Worm (Caenorhabditis elegans) whole organism, L4 larva: Measurements from ENCODE around the gene C04E6.8.

Source experiments
- D1046.2 ChIP-seq: fragments of 200-800 bp; sonication (Bioruptor generic); IDR thresholded peaks from 2 replicates; pipeline ENCODE4 v1.3.6; 2022; ENCODE audit warnings: missing genetic modification characterization, missing compliant biosample characterization
- F37D6.2 ChIP-seq: sonication (generic microtip); optimal IDR thresholded peaks from 2 replicates; lab custom pipeline; 2016; ENCODE audit warnings: mild to moderate bottlenecking, missing genetic modification characterization, missing compliant biosample characterization
- F49E8.2 ChIP-seq: sonication (generic microtip); optimal IDR thresholded peaks from 2 replicates; lab custom pipeline; 2016; ENCODE audit warnings: missing compliant biosample characterization, mild to moderate bottlenecking, missing genetic modification characterization, borderline replicate concordance
- R02D3.7 ChIP-seq: fragments of 150-350 bp; sonication (generic microtip); optimal IDR thresholded peaks from 3 replicates; lab custom pipeline; 2014; ENCODE audit warnings: missing biosample characterization, missing genetic modification characterization
- T20F7.1 ChIP-seq: fragments of 200-800 bp; sonication (Bioruptor generic); optimal IDR thresholded peaks from 2 replicates; lab custom pipeline; 2018; ENCODE audit warnings: mild to moderate bottlenecking, missing genetic modification characterization, missing compliant biosample characterization
- Y105C5A.15 ChIP-seq: fragments of 200-800 bp; sonication (Bioruptor generic); IDR thresholded peaks from 2 replicates; pipeline ENCODE4 v1.3.6; 2022; ENCODE audit warnings: missing genetic modification characterization, missing compliant biosample characterization
- ZK546.5 ChIP-seq, 2 experiments: sonication (generic microtip); optimal IDR thresholded peaks; 2 replicates each; lab custom pipeline; 2017; ENCODE audit warnings: missing biosample characterization in 2 of 2, missing genetic modification characterization in 2 of 2
- aha-1 ChIP-seq: fragments of 150-350 bp; peaks from one replicate; lab custom pipeline; 2014; ENCODE audit warnings: missing biosample characterization, missing genetic modification characterization
- aly-2 ChIP-seq: sonication (generic microtip); optimal IDR thresholded peaks from 2 replicates; lab custom pipeline; 2018; ENCODE audit warnings: missing biosample characterization, missing genetic modification characterization
- arid-1 ChIP-seq: fragments of 200-800 bp; sonication (Bioruptor generic); conservative IDR thresholded peaks from 2 replicates; pipeline ENCODE4 v1.3.6; 2022; ENCODE audit warnings: missing genetic modification reagents, missing genetic modification characterization, missing compliant biosample characterization
- ceh-32 ChIP-seq: sonication (generic microtip); optimal IDR thresholded peaks from 2 replicates; lab custom pipeline; 2016; ENCODE audit warnings: mild to moderate bottlenecking, missing genetic modification characterization, missing compliant biosample characterization; ENCODE audit not compliant: poor library complexity
- ceh-62 ChIP-seq: sonication (generic microtip); optimal IDR thresholded peaks from 2 replicates; lab custom pipeline; 2017; ENCODE audit warnings: missing biosample characterization, missing genetic modification characterization
- ceh-82 ChIP-seq: sonication (generic microtip); optimal IDR thresholded peaks from 2 replicates; lab custom pipeline; 2017; ENCODE audit warnings: missing biosample characterization, missing genetic modification characterization
- cey-2 ChIP-seq: sonication (generic microtip); optimal IDR thresholded peaks from 3 replicates; lab custom pipeline; 2017; ENCODE audit warnings: missing genetic modification characterization, mild to moderate bottlenecking, missing compliant biosample characterization, antibody characterized with exemption, borderline replicate concordance; ENCODE audit not compliant: insufficient read depth
- ctbp-1 ChIP-seq: fragments of 200-800 bp; sonication (Bioruptor generic); IDR thresholded peaks from 2 replicates; pipeline ENCODE4 v1.3.6; 2022; ENCODE audit warnings: missing genetic modification reagents, missing genetic modification characterization, missing compliant biosample characterization
- daf-12 ChIP-seq: fragments of 150-350 bp; optimal IDR thresholded peaks from 2 replicates; lab custom pipeline; 2014; ENCODE audit warnings: missing biosample characterization, missing genetic modification reagents, missing genetic modification characterization
- daf-16 ChIP-seq, 3 experiments: sonication (generic microtip); optimal IDR thresholded peaks; 2 replicates each; lab custom pipeline; 2016 to 2017; ENCODE audit warnings: missing genetic modification characterization in 3 of 3, missing genetic modification reagents in 3 of 3, mild to moderate bottlenecking in 2 of 3, missing compliant biosample characterization in 2 of 3, missing biosample characterization in 1 of 3, moderate library complexity in 1 of 3
- daf-8 ChIP-seq: fragments of 200-800 bp; sonication (Bioruptor generic); IDR thresholded peaks from 2 replicates; pipeline ENCODE4 v1.3.6; 2022; ENCODE audit warnings: missing genetic modification characterization, missing compliant biosample characterization
- egl-27 ChIP-seq: sonication (generic microtip); optimal IDR thresholded peaks from 3 replicates; lab custom pipeline; 2017; ENCODE audit warnings: missing biosample characterization, missing genetic modification reagents, missing genetic modification characterization
- egl-43 ChIP-seq: fragments of 200-800 bp; sonication (Bioruptor generic); IDR thresholded peaks from 2 replicates; pipeline ENCODE4 v1.3.6; 2022; ENCODE audit warnings: missing genetic modification reagents, missing genetic modification characterization, missing compliant biosample characterization
- hlh-30 ChIP-seq: sonication (generic microtip); optimal IDR thresholded peaks from 2 replicates; lab custom pipeline; 2017; ENCODE audit warnings: antibody characterized with exemption, mild to moderate bottlenecking, missing genetic modification characterization, missing compliant biosample characterization; ENCODE audit not compliant: insufficient read depth
- hmg-1.1 ChIP-seq: fragments of 200-800 bp; sonication (Bioruptor generic); IDR thresholded peaks from 2 replicates; pipeline ENCODE4 v1.3.6; 2022; ENCODE audit warnings: missing genetic modification reagents, missing genetic modification characterization, missing compliant biosample characterization
- lin-29 ChIP-seq: fragments of 200-800 bp; sonication (Bioruptor generic); IDR thresholded peaks from 2 replicates; pipeline ENCODE4 v1.3.6; 2022; ENCODE audit warnings: missing genetic modification reagents, missing genetic modification characterization, missing compliant biosample characterization
- lin-38 ChIP-seq: fragments of 200-800 bp; sonication (Bioruptor generic); IDR thresholded peaks from 2 replicates; pipeline ENCODE4 v1.3.6; 2022; ENCODE audit warnings: missing genetic modification reagents, missing genetic modification characterization, missing compliant biosample characterization
- lir-3 ChIP-seq: sonication (generic microtip); optimal IDR thresholded peaks from 2 replicates; lab custom pipeline; 2016; ENCODE audit warnings: mild to moderate bottlenecking, missing genetic modification characterization, missing compliant biosample characterization
- lsy-2 ChIP-seq, 2 experiments: fragments of 150-350 bp in 1 of 2; sonication (generic microtip) in 1 of 2; optimal IDR thresholded peaks; 2 replicates each; lab custom pipeline; 2014 to 2017; ENCODE audit warnings: missing biosample characterization in 2 of 2, missing genetic modification characterization in 2 of 2
- madf-9 ChIP-seq: fragments of 200-800 bp; sonication (Bioruptor generic); conservative IDR thresholded peaks from 2 replicates; pipeline ENCODE4 v1.3.6; 2022; ENCODE audit warnings: missing genetic modification reagents, missing genetic modification characterization, missing compliant biosample characterization
- mdt-29 ChIP-seq: fragments of 200-800 bp; sonication (Bioruptor generic); IDR thresholded peaks from 2 replicates; pipeline ENCODE4 v1.3.6; 2022; ENCODE audit warnings: missing genetic modification reagents, missing genetic modification characterization, missing compliant biosample characterization
- mep-1 ChIP-seq: fragments of 150-350 bp; sonication (generic microtip); optimal IDR thresholded peaks from 3 replicates; lab custom pipeline; 2014; ENCODE audit warnings: missing biosample characterization, missing genetic modification characterization
- mxl-3 ChIP-seq: fragments of 200-800 bp; sonication (Bioruptor generic); optimal IDR thresholded peaks from 2 replicates; lab custom pipeline; 2018; ENCODE audit warnings: mild to moderate bottlenecking, missing genetic modification characterization, missing compliant biosample characterization
- nhr-10 ChIP-seq: fragments of 150-350 bp; optimal IDR thresholded peaks from 2 replicates; lab custom pipeline; 2014; ENCODE audit warnings: missing biosample characterization, missing genetic modification characterization
- nhr-102 ChIP-seq: sonication (generic microtip); optimal IDR thresholded peaks from 2 replicates; lab custom pipeline; 2016; ENCODE audit warnings: mild to moderate bottlenecking, missing genetic modification characterization, moderate library complexity, missing compliant biosample characterization
- nhr-11 ChIP-seq: fragments of 150-350 bp; optimal IDR thresholded peaks from 2 replicates; lab custom pipeline; 2014; ENCODE audit warnings: missing biosample characterization, missing genetic modification characterization
- nhr-237 ChIP-seq: sonication (generic microtip); optimal IDR thresholded peaks from 2 replicates; lab custom pipeline; 2017; ENCODE audit warnings: missing biosample characterization, missing genetic modification characterization
- nhr-41 ChIP-seq: fragments of 200-800 bp; sonication (Bioruptor generic); IDR thresholded peaks from 2 replicates; pipeline ENCODE4 v1.3.6; 2022; ENCODE audit warnings: missing genetic modification reagents, missing genetic modification characterization, missing compliant biosample characterization
- nhr-6 ChIP-seq: fragments of 150-350 bp; optimal IDR thresholded peaks from 2 replicates; lab custom pipeline; 2014; ENCODE audit warnings: missing biosample characterization, missing genetic modification characterization
- nhr-76 ChIP-seq: fragments of 150-350 bp; optimal IDR thresholded peaks from 2 replicates; lab custom pipeline; 2014; ENCODE audit warnings: missing biosample characterization, missing genetic modification characterization
- nhr-77 ChIP-seq: fragments of 150-350 bp; optimal IDR thresholded peaks from 2 replicates; lab custom pipeline; 2014; ENCODE audit warnings: missing biosample characterization, missing genetic modification characterization
- php-3 ChIP-seq: fragments of 200-800 bp; sonication (Bioruptor generic); IDR thresholded peaks from 2 replicates; pipeline ENCODE4 v1.3.6; 2022; ENCODE audit warnings: missing genetic modification reagents, missing genetic modification characterization, missing compliant biosample characterization
- pqm-1 ChIP-seq: sonication (generic microtip); optimal IDR thresholded peaks from 2 replicates; lab custom pipeline; 2017; ENCODE audit warnings: missing biosample characterization, missing genetic modification characterization
- rbr-2 ChIP-seq: sonication (generic microtip); optimal IDR thresholded peaks from 2 replicates; lab custom pipeline; 2016; ENCODE audit warnings: missing genotype, missing genetic modification characterization, missing compliant biosample characterization
- set-16 ChIP-seq: fragments of 200-800 bp; sonication (Bioruptor generic); IDR thresholded peaks from 2 replicates; pipeline ENCODE4 v1.3.6; 2022; ENCODE audit warnings: missing genetic modification reagents, missing genetic modification characterization, missing compliant biosample characterization
- snpc-1.2 ChIP-seq: fragments of 200-800 bp; sonication (Bioruptor generic); IDR thresholded peaks from 2 replicates; pipeline ENCODE4 v1.3.6; 2022; ENCODE audit warnings: missing genetic modification reagents, missing genetic modification characterization, missing compliant biosample characterization
- spr-1 ChIP-seq: sonication (generic microtip); optimal IDR thresholded peaks from 2 replicates; lab custom pipeline; 2016; ENCODE audit warnings: mild to moderate bottlenecking, missing genetic modification characterization, missing compliant biosample characterization
- spr-3 ChIP-seq: fragments of 200-800 bp; sonication (Bioruptor generic); optimal IDR thresholded peaks from 2 replicates; lab custom pipeline; 2018; ENCODE audit warnings: mild to moderate bottlenecking, missing genetic modification characterization, missing compliant biosample characterization
- unc-62 ChIP-seq, 3 experiments: fragments of 150-350 bp in 1 of 3; sonication (generic microtip); optimal IDR thresholded peaks in 2 of 3; peaks in 1 of 3; 1 replicate in 1 of 3; 2 replicates in 2 of 3; lab custom pipeline; 2014 to 2017; ENCODE audit warnings: missing biosample characterization in 3 of 3, missing genetic modification characterization in 3 of 3, missing genetic modification reagents in 3 of 3, missing genotype in 1 of 3
- zfp-3 ChIP-seq: fragments of 200-800 bp; sonication (Bioruptor generic); conservative IDR thresholded peaks from 2 replicates; pipeline ENCODE4 v1.3.6; 2022; ENCODE audit warnings: missing genetic modification reagents, missing genetic modification characterization, missing compliant biosample characterization
- zip-11 ChIP-seq: fragments of 200-800 bp; sonication (Bioruptor generic); IDR thresholded peaks from 2 replicates; pipeline ENCODE4 v1.3.6; 2022; ENCODE audit warnings: missing genetic modification characterization, missing compliant biosample characterization
- ztf-11 ChIP-seq: fragments of 150-350 bp; optimal IDR thresholded peaks from 2 replicates; lab custom pipeline; 2014; ENCODE audit warnings: missing biosample characterization, missing genetic modification characterization

Gene C04E6.8

DNA sequence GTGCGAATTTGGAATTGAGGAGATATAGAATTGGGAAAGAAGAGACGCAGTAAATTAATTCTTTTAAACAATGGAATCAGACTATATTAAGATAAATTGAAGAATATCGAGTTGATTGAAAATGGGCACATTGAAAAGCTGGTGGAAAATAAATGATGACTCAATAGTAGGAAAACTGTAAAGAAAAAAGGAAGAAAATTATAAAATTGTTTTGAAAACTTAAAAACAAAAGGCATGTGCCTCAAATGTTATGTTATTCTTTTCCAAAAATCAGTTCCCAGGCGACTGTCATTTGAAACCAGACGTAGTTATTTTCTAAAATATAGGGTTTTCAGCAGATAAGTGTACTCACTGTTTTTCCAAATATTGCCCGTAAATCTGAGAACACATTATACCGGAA lies 36.3 kb upstream of the C04E6.8 start, which contains the start of gene C04E6.12:
Gene C04E6.12, minus strand, starts transcription at position 101 of the 400 bp plus-strand sequence.
- TF ChIP-seq hmg-1.1 (GFP tag; lab: Robert Waterston, UW) (no peak), set-16 (GFP tag; lab: Robert Waterston, UW) (no peak)
- TF ChIP-seq, all 104 proteins: peak for 0

DNA sequence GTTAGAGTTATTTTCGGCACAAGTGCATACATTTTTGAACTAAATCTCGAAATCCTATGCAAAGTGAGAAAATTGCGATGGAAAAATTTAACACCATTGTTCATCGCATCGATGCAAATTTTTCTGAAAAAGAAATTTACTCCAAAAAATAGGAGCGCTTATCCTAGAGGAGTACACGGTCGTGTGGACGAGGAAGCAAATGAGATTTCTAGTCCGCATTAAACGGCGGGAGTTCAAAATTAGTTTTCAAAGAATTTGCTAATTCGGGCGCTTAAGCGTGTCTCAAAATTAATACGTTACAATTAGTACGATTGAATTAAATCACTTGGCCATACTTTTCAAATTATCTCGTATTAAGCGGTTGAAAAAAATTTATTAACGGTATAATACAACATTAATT lies 34.1 kb upstream of the C04E6.8 start, which contains the start of gene lrpr-1:
Gene lrpr-1, minus strand, starts transcription at position 185 of the 400 bp plus-strand sequence.
- TF ChIP-seq unc-62 (GFP tag; optimal IDR thresholded peaks at IDR 0.05 in 1 of 2; lab: Kevin White, UChicago) (no peak), unc-62 (tag; optimal IDR thresholded peaks at IDR 0.05; lab: Kevin White, UChicago) (no peak), mxl-3 (GFP tag; lab: Kevin White, UChicago) (no peak), php-3 (no peak), hlh-30 (tag; lab: Kevin White, UChicago) (peak; percentile 52), madf-9 (GFP tag; lab: Robert Waterston, UW) (peak; percentile 85), T20F7.1 (GFP tag; lab: Kevin White, UChicago) (peak; percentile 81), F49E8.2 (tag; lab: Kevin White, UChicago) (peak; percentile 52), daf-12 (no peak), nhr-237 (tag; lab: Kevin White, UChicago) (no peak), pqm-1 (tag; lab: Kevin White, UChicago) (no peak), aly-2 (tag; lab: Kevin White, UChicago) (no peak), nhr-76 (tag; lab: Kevin White, UChicago) (no peak), Y105C5A.15 (GFP tag; lab: Robert Waterston, UW) (no peak), ctbp-1 (no peak), snpc-1.2 (GFP tag; lab: Robert Waterston, UW) (no peak), ceh-32 (tag; lab: Kevin White, UChicago) (no peak), lin-29 (no peak), spr-3 (GFP tag; lab: Kevin White, UChicago) (no peak), ZK546.5 (tag; optimal IDR thresholded peaks at IDR 0.05; lab: Kevin White, UChicago) (no peak), spr-1 (tag; lab: Kevin White, UChicago) (no peak), lir-3 (no peak), nhr-41 (GFP tag; lab: Robert Waterston, UW) (no peak), nhr-10 (tag; lab: Kevin White, UChicago) (no peak), daf-16 (GFP tag; optimal IDR thresholded peaks at IDR 0.05; lab: Kevin White, UChicago) (peak in 1 of 2 experiments; percentile 49), daf-16 (tag; optimal IDR thresholded peaks at IDR 0.05; lab: Kevin White, UChicago) (no peak), ztf-11 (tag; lab: Kevin White, UChicago) (no peak), ceh-62 (tag; lab: Kevin White, UChicago) (no peak), zfp-3 (no peak; the same call in 1 of the 2 replicates), egl-43 (GFP tag; lab: Robert Waterston, UW) (no peak), R02D3.7 (tag; lab: Kevin White, UChicago) (no peak), aha-1 (peak; percentile 84), rbr-2 (tag; lab: Kevin White, UChicago) (peak; percentile 65), nhr-77 (no peak), egl-27 (tag; lab: Kevin White, UChicago) (no peak), arid-1 (GFP tag; lab: Robert Waterston, UW) (no peak), nhr-6 (tag; lab: Kevin White, UChicago) (peak; percentile 75), mep-1 (tag; lab: Kevin White, UChicago) (no peak), nhr-102 (tag; lab: Kevin White, UChicago) (no peak), D1046.2 (0 out of 2 replicates have a peak, but pooled peaks have one; percentile 49), ceh-82 (tag; lab: Kevin White, UChicago) (no peak), nhr-11 (tag; lab: Kevin White, UChicago) (peak; percentile 43), F37D6.2 (tag; lab: Kevin White, UChicago) (no peak), daf-8 (GFP tag; lab: Robert Waterston, UW) (no peak), cey-2 (tag; lab: Kevin White, UChicago) (no peak), lsy-2 (tag; optimal IDR thresholded peaks at IDR 0.05; lab: Kevin White, UChicago) (no peak), mdt-29 (GFP tag; lab: Robert Waterston, UW) (0 out of 2 replicates have a peak, but pooled peaks have one; percentile 23), zip-11 (GFP tag; lab: Robert Waterston, UW) (no peak), lin-38 (GFP tag; lab: Robert Waterston, UW) (no peak)
